Worm (Caenorhabditis elegans) whole organism, L1 larva: ENCODE results near the gene fbxa-13.

Source experiments
- C04F5.9 ChIP-seq: sonication (generic microtip); optimal IDR thresholded peaks from 2 replicates; lab custom pipeline; 2016; ENCODE audit warnings: missing genetic modification characterization, missing compliant biosample characterization
- C16A3.4 ChIP-seq: fragments of 150-350 bp; optimal IDR thresholded peaks from 2 replicates; lab custom pipeline; 2014; ENCODE audit warnings: missing biosample characterization, missing genetic modification characterization
- C34B4.2 ChIP-seq: sonication (generic microtip); optimal IDR thresholded peaks from 2 replicates; lab custom pipeline; 2017; ENCODE audit warnings: mild to moderate bottlenecking, missing genetic modification characterization, missing compliant biosample characterization
- F16B12.6 ChIP-seq: fragments of 150-350 bp; optimal IDR thresholded peaks from 2 replicates; lab custom pipeline; 2014; ENCODE audit warnings: missing biosample characterization, missing genetic modification characterization
- Y116A8C.19 ChIP-seq: sonication (generic microtip); optimal IDR thresholded peaks from 2 replicates; lab custom pipeline; 2016; ENCODE audit warnings: missing compliant biosample characterization, missing genetic modification characterization, borderline replicate concordance
- aha-1 ChIP-seq: fragments of 150-350 bp; optimal IDR thresholded peaks from 2 replicates; lab custom pipeline; 2014; ENCODE audit warnings: missing biosample characterization, missing genetic modification characterization
- aly-2 ChIP-seq: fragments of 150-350 bp; optimal IDR thresholded peaks from 2 replicates; lab custom pipeline; 2014; ENCODE audit warnings: missing biosample characterization, missing genetic modification characterization
- blmp-1 ChIP-seq: fragments of 150-350 bp; optimal IDR thresholded peaks from 2 replicates; lab custom pipeline; 2014; ENCODE audit warnings: missing biosample characterization, missing genetic modification characterization
- ceh-82 ChIP-seq, 3 experiments: fragments of 150-350 bp in 1 of 3; sonication (generic microtip) in 2 of 3; optimal IDR thresholded peaks; 2 replicates each; lab custom pipeline; 2014 to 2017; ENCODE audit warnings: missing biosample characterization in 3 of 3, missing genetic modification characterization in 3 of 3
- ces-1 ChIP-seq: fragments of 150-350 bp; optimal IDR thresholded peaks from 2 replicates; lab custom pipeline; 2014; ENCODE audit warnings: missing biosample characterization, missing genetic modification reagents, missing genetic modification characterization
- dpl-1 ChIP-seq, 3 experiments: fragments of 150-350 bp in 2 of 3; sonication (generic microtip) in 1 of 3; optimal IDR thresholded peaks; 2 replicates each; lab custom pipeline; 2014 to 2017; ENCODE audit warnings: missing biosample characterization in 3 of 3, missing genetic modification characterization in 3 of 3, missing genetic modification reagents in 3 of 3
- efl-1 ChIP-seq, 4 experiments: fragments of 150-350 bp; optimal IDR thresholded peaks in 3 of 4; peaks in 1 of 4; 1 replicate in 1 of 4; 2 replicates in 3 of 4; lab custom pipeline; 2014; ENCODE audit warnings: missing biosample characterization in 2 of 4, missing genetic modification characterization in 2 of 4, missing genetic modification reagents in 2 of 4
- egl-27 ChIP-seq, 2 experiments: fragments of 150-350 bp in 1 of 2; sonication (generic microtip); optimal IDR thresholded peaks; 3 replicates each; lab custom pipeline; 2017 to 2018; ENCODE audit warnings: missing biosample characterization in 2 of 2, missing genetic modification characterization in 2 of 2, missing genetic modification reagents in 2 of 2
- fos-1 ChIP-seq: fragments of 150-350 bp; optimal IDR thresholded peaks from 2 replicates; lab custom pipeline; 2014; ENCODE audit warnings: missing biosample characterization, missing genetic modification characterization
- hlh-17 ChIP-seq: fragments of 200-800 bp; sonication (Bioruptor generic); optimal IDR thresholded peaks from 2 replicates; lab custom pipeline; 2018; ENCODE audit warnings: missing genetic modification characterization, mild to moderate bottlenecking, missing compliant biosample characterization, moderate library complexity, borderline replicate concordance
- hpl-2 ChIP-seq: fragments of 150-350 bp; optimal IDR thresholded peaks from 2 replicates; lab custom pipeline; 2014; ENCODE audit warnings: missing biosample characterization, missing genetic modification reagents, missing genetic modification characterization
- isw-1 ChIP-seq: fragments of 200-800 bp; sonication (Bioruptor generic); IDR thresholded peaks from 2 replicates; pipeline ENCODE4 v1.3.6; 2022; ENCODE audit warnings: missing genetic modification characterization, missing compliant biosample characterization
- jun-1 ChIP-seq: fragments of 150-350 bp; optimal IDR thresholded peaks from 2 replicates; lab custom pipeline; 2014; ENCODE audit warnings: missing biosample characterization, missing genetic modification reagents, missing genetic modification characterization
- lin-15B ChIP-seq: fragments of 150-350 bp; sonication (generic microtip); optimal IDR thresholded peaks from 3 replicates; lab custom pipeline; 2014; ENCODE audit warnings: missing biosample characterization, missing genetic modification characterization
- lin-35 ChIP-seq, 2 experiments: fragments of 150-350 bp; optimal IDR thresholded peaks; 2 replicates each; lab custom pipeline; 2014; ENCODE audit warnings: missing biosample characterization in 2 of 2, missing genetic modification characterization in 2 of 2, missing genetic modification reagents in 2 of 2
- lir-3 ChIP-seq: sonication (generic microtip); optimal IDR thresholded peaks from 2 replicates; lab custom pipeline; 2016; ENCODE audit warnings: mild to moderate bottlenecking, missing genetic modification characterization, moderate library complexity, missing compliant biosample characterization; ENCODE audit not compliant: poor library complexity
- mef-2 ChIP-seq: fragments of 150-350 bp; optimal IDR thresholded peaks from 2 replicates; lab custom pipeline; 2014; ENCODE audit warnings: missing biosample characterization, missing genetic modification characterization
- mep-1 ChIP-seq: fragments of 150-350 bp; optimal IDR thresholded peaks from 2 replicates; lab custom pipeline; 2014; ENCODE audit warnings: missing biosample characterization, missing genetic modification characterization
- nhr-11 ChIP-seq: fragments of 150-350 bp; optimal IDR thresholded peaks from 2 replicates; lab custom pipeline; 2014; ENCODE audit warnings: missing biosample characterization, missing genetic modification characterization
- nhr-12 ChIP-seq: sonication (generic microtip); optimal IDR thresholded peaks from 2 replicates; lab custom pipeline; 2017; ENCODE audit warnings: missing biosample characterization, missing genetic modification characterization
- nhr-71 ChIP-seq: sonication (generic microtip); optimal IDR thresholded peaks from 2 replicates; lab custom pipeline; 2016; ENCODE audit warnings: mild to moderate bottlenecking, missing genetic modification characterization, moderate library complexity, missing compliant biosample characterization
- pqm-1 ChIP-seq: sonication (generic microtip); optimal IDR thresholded peaks from 3 replicates; lab custom pipeline; 2017; ENCODE audit warnings: missing biosample characterization, missing genetic modification characterization
- rnt-1 ChIP-seq: sonication (generic microtip); optimal IDR thresholded peaks from 2 replicates; lab custom pipeline; 2016; ENCODE audit warnings: mild to moderate bottlenecking, missing genetic modification characterization, moderate library complexity, missing compliant biosample characterization
- skn-1 ChIP-seq: fragments of 150-350 bp; optimal IDR thresholded peaks from 2 replicates; lab custom pipeline; 2014; ENCODE audit warnings: missing biosample characterization, missing genetic modification characterization
- sox-4 ChIP-seq: sonication (generic microtip); optimal IDR thresholded peaks from 2 replicates; lab custom pipeline; 2016; ENCODE audit warnings: missing genetic modification characterization, missing compliant biosample characterization
- sup-37 ChIP-seq: fragments of 200-800 bp; sonication (Bioruptor generic); optimal IDR thresholded peaks from 2 replicates; lab custom pipeline; 2018; ENCODE audit warnings: mild to moderate bottlenecking, missing genetic modification characterization, missing compliant biosample characterization
- swsn-7 ChIP-seq: sonication (generic microtip); optimal IDR thresholded peaks from 2 replicates; lab custom pipeline; 2016; ENCODE audit warnings: missing genetic modification characterization, missing compliant biosample characterization
- tlp-1 ChIP-seq: fragments of 150-350 bp; optimal IDR thresholded peaks from 2 replicates; lab custom pipeline; 2014; ENCODE audit warnings: missing biosample characterization, missing genetic modification characterization
- unc-30 ChIP-seq: sonication (generic microtip); optimal IDR thresholded peaks from 2 replicates; lab custom pipeline; 2017; ENCODE audit warnings: missing biosample characterization, missing genetic modification characterization
- xbp-1 ChIP-seq: sonication (generic microtip); optimal IDR thresholded peaks from 2 replicates; lab custom pipeline; 2016; ENCODE audit warnings: missing genetic modification characterization, missing compliant biosample characterization
- zag-1 ChIP-seq: fragments of 150-350 bp; optimal IDR thresholded peaks from 2 replicates; lab custom pipeline; 2014; ENCODE audit warnings: missing biosample characterization, missing genetic modification characterization

The fbxa-13 gene

ce11 chrIII:1713991-1714611, 8.4 kb upstream of the fbxa-13 start:
- TF ChIP-seq hlh-17 (no peak), nhr-11 (tag; lab: Kevin White, UChicago) (no peak), Y116A8C.19 (tag; lab: Kevin White, UChicago) (no peak), blmp-1 (no peak), tlp-1 (tag; lab: Kevin White, UChicago) (no peak), nhr-12 (tag; lab: Kevin White, UChicago) (no peak), lin-15B (tag; lab: Kevin White, UChicago) (no peak), C16A3.4 (no peak), isw-1 (no peak), F16B12.6 (tag; lab: Kevin White, UChicago) (no peak), egl-27 (tag; optimal IDR thresholded peaks at IDR 0.05; lab: Kevin White, UChicago) (no peak), C04F5.9 (no peak), aha-1 (tag; lab: Kevin White, UChicago) (no peak), ces-1 (GFP tag; lab: Kevin White, UChicago) (no peak), mef-2 (tag; lab: Kevin White, UChicago) (no peak), pqm-1 (no peak), nhr-71 (tag; lab: Kevin White, UChicago) (no peak), lir-3 (tag; lab: Kevin White, UChicago) (no peak), sup-37 (no peak)

DNA sequence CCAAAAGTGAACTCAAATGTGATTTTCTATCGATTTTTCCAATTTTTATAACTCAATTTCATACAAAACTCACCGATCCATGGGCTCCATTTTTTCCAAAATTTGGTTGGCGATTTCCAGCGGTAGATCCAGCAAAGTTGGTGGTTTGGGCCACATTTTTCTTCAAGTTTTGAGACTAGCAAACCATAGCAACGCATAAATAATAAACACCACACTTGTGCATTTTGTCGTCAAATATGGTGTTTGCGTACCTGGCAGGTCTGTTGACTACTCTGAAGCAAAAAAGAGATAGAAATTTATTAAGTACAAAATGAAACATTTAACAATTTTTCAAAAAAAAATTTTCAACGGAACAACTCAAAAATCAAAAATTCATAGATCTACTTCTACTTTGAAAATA, 368 bp downstream of the fbxa-13 start:
- peak; percentile 29 for TF ChIP-seq swsn-7
- TF ChIP-seq ces-1 (GFP tag; lab: Kevin White, UChicago) = no peak
- TF ChIP-seq C34B4.2 (tag; lab: Kevin White, UChicago) = no peak
- TF ChIP-seq ceh-82 (tag; optimal IDR thresholded peaks at IDR 0.05; lab: Kevin White, UChicago) = peak in 1 of 3 experiments; percentile 11
- TF ChIP-seq C16A3.4 = peak; percentile 12
- TF ChIP-seq dpl-1 (GFP tag; optimal IDR thresholded peaks at IDR 0.05; lab: Kevin White, UChicago) = peak in 2 of 3 experiments; percentile 34 to 45
- TF ChIP-seq efl-1 (optimal IDR thresholded peaks at IDR 0.05; lab: Kevin White, UChicago) = peak; percentile 29 to 44
- TF ChIP-seq efl-1 (GFP tag; optimal IDR thresholded peaks at IDR 0.05 in 1 of 2; lab: Kevin White, UChicago) = peak; percentile 44 to 74
- TF ChIP-seq lin-35 (GFP tag; optimal IDR thresholded peaks at IDR 0.05; lab: Kevin White, UChicago) = peak in 1 of 2 experiments; percentile 40
- TF ChIP-seq F16B12.6 (tag; lab: Kevin White, UChicago) = peak; percentile 84
- TF ChIP-seq unc-30 = no peak
- TF ChIP-seq mep-1 = peak; percentile 35
- peak; percentile 16 for TF ChIP-seq rnt-1 (tag; lab: Kevin White, UChicago)

DNA sequence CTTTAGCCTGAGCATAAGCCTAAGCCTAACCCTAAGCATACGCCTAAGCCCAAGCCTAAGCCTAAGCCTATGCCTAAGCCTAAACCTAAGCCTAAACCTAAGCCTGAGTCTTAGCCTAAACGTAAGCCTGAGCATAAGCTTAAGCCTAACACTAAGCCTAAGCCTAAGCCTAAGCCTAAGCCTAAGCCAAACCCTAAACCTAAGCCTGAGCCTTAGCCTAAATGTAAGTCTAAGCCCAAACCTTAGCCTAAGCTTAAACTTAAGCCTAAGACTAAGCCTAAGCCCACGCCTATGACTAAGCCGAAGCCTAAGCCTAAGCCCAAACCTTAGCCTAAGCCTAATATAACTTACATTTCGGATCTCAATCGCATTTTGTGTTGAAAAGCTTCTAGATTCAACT, 1.7 kb downstream of the fbxa-13 start:
- TF ChIP-seq aha-1 (tag; lab: Kevin White, UChicago) (no peak), skn-1 (tag; lab: Kevin White, UChicago) (no peak), fos-1 (tag; lab: Kevin White, UChicago) (no peak), xbp-1 (tag; lab: Kevin White, UChicago) (no peak)

ce11 chrIII:1702337-1702736, 3.4 kb downstream of the fbxa-13 start, which contains the start of gene spex-3:
spex-3 (minus strand) TSS chrIII:1702437.
- TF ChIP-seq sox-4 (tag; lab: Kevin White, UChicago) (no peak), hpl-2 (no peak), lin-35 (GFP tag; optimal IDR thresholded peaks at IDR 0.05; lab: Kevin White, UChicago) (no peak), egl-27 (tag; optimal IDR thresholded peaks at IDR 0.05; lab: Kevin White, UChicago) (no peak), jun-1 (tag; lab: Kevin White, UChicago) (no peak), zag-1 (no peak), aly-2 (tag; lab: Kevin White, UChicago) (no peak)
